Worm (Caenorhabditis elegans) whole organism, mixed stage, embryonic: ENCODE results near the gene mcd-1.

Source experiments
- drap-1 ChIP-seq: fragments of 200-800 bp; sonication (Bioruptor generic); optimal IDR thresholded peaks from 3 replicates; lab custom pipeline; 2018; ENCODE audit warnings: mild to moderate bottlenecking, missing genetic modification characterization, missing compliant biosample characterization
- lin-13 ChIP-seq: fragments of 150-350 bp; optimal IDR thresholded peaks from 2 replicates; lab custom pipeline; 2014; ENCODE audit warnings: missing biosample characterization, missing genetic modification characterization

DNA sequence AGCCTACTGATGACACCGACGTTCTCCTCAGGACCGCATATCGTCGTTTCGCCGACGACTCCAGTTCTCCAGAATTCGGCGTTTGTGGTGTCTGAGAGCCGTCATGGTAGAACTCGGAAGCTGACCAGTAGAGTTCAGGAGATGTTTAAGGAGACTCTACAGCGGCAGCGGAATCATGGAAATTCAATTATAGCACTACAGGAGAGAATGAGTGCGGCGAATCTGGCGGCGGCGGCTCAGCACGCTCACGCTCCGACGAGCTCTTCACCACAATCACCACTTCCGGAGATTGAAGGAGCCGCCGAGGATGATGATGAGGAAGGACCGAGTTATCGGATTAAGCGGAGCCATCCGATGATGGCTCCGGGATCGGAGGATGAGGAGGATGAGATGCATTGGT, 8.8 kb upstream of the mcd-1 start:
- TF ChIP-seq lin-13 (tag; lab: Kevin White, UChicago) (no peak), drap-1 (no peak)
